Worm (Caenorhabditis elegans) whole organism, L1 larva: ENCODE data around the gene F16G10.1.

Experiments
- ets-5 ChIP-seq: fragments of 200-800 bp; sonication (Bioruptor generic); IDR thresholded peaks from 2 replicates; pipeline ENCODE4 v1.3.6; 2022; ENCODE audit warnings: missing genetic modification characterization, missing compliant biosample characterization
- lin-15B ChIP-seq: fragments of 150-350 bp; sonication (generic microtip); optimal IDR thresholded peaks from 3 replicates; lab custom pipeline; 2014; ENCODE audit warnings: missing biosample characterization, missing genetic modification characterization
- lsy-2 ChIP-seq, 2 experiments: fragments of 150-350 bp; optimal IDR thresholded peaks; 2 replicates each; lab custom pipeline; 2014; ENCODE audit warnings: missing biosample characterization in 2 of 2, missing genetic modification characterization in 2 of 2
- mdl-1 ChIP-seq, 2 experiments: fragments of 150-350 bp; optimal IDR thresholded peaks; 2 replicates each; lab custom pipeline; 2014 to 2017; ENCODE audit warnings: missing biosample characterization in 2 of 2, missing genetic modification characterization in 2 of 2, inconsistent platforms in 1 of 2
- nhr-12 ChIP-seq: sonication (generic microtip); optimal IDR thresholded peaks from 2 replicates; lab custom pipeline; 2017; ENCODE audit warnings: missing biosample characterization, missing genetic modification characterization
- nhr-28 ChIP-seq: fragments of 150-350 bp; optimal IDR thresholded peaks from 2 replicates; lab custom pipeline; 2014; ENCODE audit warnings: missing biosample characterization, missing genetic modification characterization
- sup-37 ChIP-seq: fragments of 200-800 bp; sonication (Bioruptor generic); optimal IDR thresholded peaks from 2 replicates; lab custom pipeline; 2018; ENCODE audit warnings: mild to moderate bottlenecking, missing genetic modification characterization, missing compliant biosample characterization
- unc-130 ChIP-seq: fragments of 150-350 bp; optimal IDR thresholded peaks from 2 replicates; lab custom pipeline; 2017; ENCODE audit warnings: missing biosample characterization, missing genetic modification characterization, inconsistent platforms
- unc-62 ChIP-seq: fragments of 150-350 bp; optimal IDR thresholded peaks from 2 replicates; lab custom pipeline; 2014; ENCODE audit warnings: missing biosample characterization, missing genetic modification reagents, missing genetic modification characterization

DNA sequence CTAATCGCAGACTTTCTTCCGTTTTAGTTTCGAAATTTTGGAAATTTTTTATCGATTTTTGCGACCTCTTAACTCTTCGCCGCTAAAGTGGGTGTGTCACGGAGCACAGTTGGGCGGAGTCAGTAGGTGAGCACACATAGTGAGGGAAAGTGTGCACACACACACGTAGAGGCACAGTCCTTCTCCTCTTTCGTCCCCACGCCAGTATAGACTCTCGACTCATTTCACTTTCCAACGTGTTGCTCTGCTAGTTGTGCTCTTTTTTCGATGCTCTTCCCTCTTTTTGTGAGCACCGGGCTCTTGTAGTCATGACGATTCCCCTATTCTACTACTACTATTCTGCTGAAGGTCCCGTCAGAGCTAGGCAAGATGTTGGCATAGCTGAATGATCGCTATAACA is 48.4 kb downstream of the F16G10.1 start:
- TF ChIP-seq lin-15B (tag; lab: Kevin White, UChicago) = no peak
- TF ChIP-seq unc-130 (tag; lab: Kevin White, UChicago) = no peak
- no peak for TF ChIP-seq nhr-28 (tag; lab: Kevin White, UChicago)
- TF ChIP-seq lsy-2 (tag; optimal IDR thresholded peaks at IDR 0.05; lab: Kevin White, UChicago) = peak in 1 of 2 experiments; percentile 7
- TF ChIP-seq unc-62 (GFP tag; lab: Kevin White, UChicago) = no peak
- no peak for TF ChIP-seq mdl-1 (tag; optimal IDR thresholded peaks at IDR 0.05; lab: Kevin White, UChicago)
- no peak for TF ChIP-seq sup-37 (GFP tag; lab: Kevin White, UChicago)
- no peak for TF ChIP-seq ets-5 (GFP tag; lab: Robert Waterston, UW)
- no peak for TF ChIP-seq nhr-12 (tag; lab: Kevin White, UChicago)
